Worm (Caenorhabditis elegans): ENCODE results near the gene nspb-7.

Gene nspb-7

ce11 chrII:14598367-14598766 lies 20.3 kb downstream of the nspb-7 start (continued):
- TF ChIP-seq aly-2 (tag; optimal IDR thresholded peaks at IDR 0.05), result no peak
- TF ChIP-seq nhr-28 (tag; optimal IDR thresholded peaks at IDR 0.05), result peak; percentile 81
- peak; percentile 58; the same call in 1 of the 2 replicates for TF ChIP-seq lin-1 (GFP tag; IDR thresholded peaks at IDR 0.05)
- TF ChIP-seq daf-16 (GFP tag; optimal IDR thresholded peaks at IDR 0.05), result peak; percentile 13 to 74
- peak; percentile 90 for TF ChIP-seq daf-16 (tag; optimal IDR thresholded peaks at IDR 0.05)
- peak; percentile 21 for TF ChIP-seq dpl-1 (GFP tag; optimal IDR thresholded peaks at IDR 0.05)
- TF ChIP-seq nhr-10 (tag; optimal IDR thresholded peaks at IDR 0.05), result peak; percentile 67
- TF ChIP-seq nhr-42 (GFP tag; IDR thresholded peaks at IDR 0.05), result peak; percentile 73
- TF ChIP-seq nhr-11 (tag; optimal IDR thresholded peaks at IDR 0.05), result peak; percentile 92
- peak; percentile 45 for TF ChIP-seq pqm-1 (tag; optimal IDR thresholded peaks at IDR 0.05)
- TF ChIP-seq Y75B8A.6 (GFP tag; IDR thresholded peaks at IDR 0.05), result no peak
- TF ChIP-seq hlh-30 (tag; optimal IDR thresholded peaks at IDR 0.05; ENCODE audit: insufficient read depth), result peak; percentile 97
- peak; percentile 62; the same call in 1 of the 2 replicates for TF ChIP-seq mxl-2 (GFP tag; conservative IDR thresholded peaks at IDR 0.05)
- TF ChIP-seq ztf-11 (tag; optimal IDR thresholded peaks at IDR 0.05), result no peak
- TF ChIP-seq nhr-6 (tag; optimal IDR thresholded peaks at IDR 0.05), result peak; percentile 41
- TF ChIP-seq Y48G9A.11 (GFP tag; IDR thresholded peaks at IDR 0.05), result no peak
- TF ChIP-seq Y5F2A.4 (GFP tag; optimal IDR thresholded peaks at IDR 0.05), result no peak
- TF ChIP-seq nhr-48 (tag; optimal IDR thresholded peaks at IDR 0.05), result peak; percentile 68
- TF ChIP-seq hif-1 (tag; optimal IDR thresholded peaks at IDR 0.05), result peak; percentile 36 to 76
- TF ChIP-seq egl-43 (GFP tag; IDR thresholded peaks at IDR 0.05), result no peak
- TF ChIP-seq dmd-6 (GFP tag; IDR thresholded peaks at IDR 0.05), result peak; percentile 77
- TF ChIP-seq nhr-237 (tag; optimal IDR thresholded peaks at IDR 0.05), result no peak
- no peak for TF ChIP-seq Y105C5A.15 (GFP tag; IDR thresholded peaks at IDR 0.05)
- no peak for TF ChIP-seq F44E2.7 (GFP tag; IDR thresholded peaks at IDR 0.05)

- TF ChIP-seq hlh-30 (tag; optimal IDR thresholded peaks at IDR 0.05; ENCODE audit: insufficient read depth) (peak; percentile 12), nhr-77 (tag; optimal IDR thresholded peaks at IDR 0.05) (no peak), mdl-1 (tag; optimal IDR thresholded peaks at IDR 0.05) (no peak), ztf-11 (tag; optimal IDR thresholded peaks at IDR 0.05) (no peak), ceh-44 (GFP tag; IDR thresholded peaks at IDR 0.05) (no peak), Y105C5A.15 (GFP tag; IDR thresholded peaks at IDR 0.05) (0 out of 2 replicates have a peak, but pooled peaks have one; percentile 58), daf-16 (GFP tag; optimal IDR thresholded peaks at IDR 0.05) (no peak), daf-16 (tag; optimal IDR thresholded peaks at IDR 0.05) (peak; percentile 79), nhr-28 (tag; optimal IDR thresholded peaks at IDR 0.05) (peak; percentile 43), aha-1 (tag) (peak; percentile 54), dve-1 (tag; optimal IDR thresholded peaks at IDR 0.05; ENCODE audit: insufficient read depth) (peak; percentile 24), F44E2.7 (GFP tag; IDR thresholded peaks at IDR 0.05) (no peak)
These were observed 21.3 kb downstream of the nspb-7 start for ce11 chrII:14599284-14599862.

ce11 chrII:14599933-14600630 lies 22.0 kb downstream of the nspb-7 start:
- TF ChIP-seq ces-1 (GFP tag; optimal IDR thresholded peaks at IDR 0.05) (no peak), jun-1 (tag; optimal IDR thresholded peaks at IDR 0.05) (no peak), zfp-2 (tag; optimal IDR thresholded peaks at IDR 0.05) (no peak), mxl-3 (GFP tag; optimal IDR thresholded peaks at IDR 0.05) (peak; percentile 28), Y75B8A.6 (GFP tag; IDR thresholded peaks at IDR 0.05) (no peak), ama-1 (optimal IDR thresholded peaks at IDR 0.05) (no peak), hif-1 (tag; optimal IDR thresholded peaks at IDR 0.05) (peak in 1 of 2 experiments; percentile 28), madf-5 (GFP tag; IDR thresholded peaks at IDR 0.05) (no peak), mes-2 (tag; optimal IDR thresholded peaks at IDR 0.05; ENCODE audit: poor library complexity, severe bottlenecking) (peak; percentile 22), dmd-6 (GFP tag; IDR thresholded peaks at IDR 0.05) (peak; percentile 40), nhr-6 (tag; optimal IDR thresholded peaks at IDR 0.05) (peak; percentile 1), lsy-2 (tag; optimal IDR thresholded peaks at IDR 0.05) (peak in 1 of 2 experiments; percentile 33), egl-27 (tag; optimal IDR thresholded peaks at IDR 0.05) (no peak), F26F4.8 (GFP tag; conservative IDR thresholded peaks at IDR 0.05) (no peak), ceh-28 (tag; optimal IDR thresholded peaks at IDR 0.05) (no peak), cey-2 (tag; optimal IDR thresholded peaks at IDR 0.05; ENCODE audit: borderline replicate concordance, insufficient read depth) (no peak), ceh-82 (tag; optimal IDR thresholded peaks at IDR 0.05) (no peak), nhr-41 (GFP tag; IDR thresholded peaks at IDR 0.05) (no peak), php-3 (GFP tag; IDR thresholded peaks at IDR 0.05) (peak; percentile 74; the same call in 1 of the 2 replicates), pha-4 (GFP tag; IDR thresholded peaks at IDR 0.05) (no peak), pha-4 (tag; optimal IDR thresholded peaks at IDR 0.05) (no peak), mxl-2 (GFP tag; conservative IDR thresholded peaks at IDR 0.05) (no peak)
